Fruit fly (Drosophila melanogaster) whole organism, embryonic: ENCODE measurements around the gene CG14657.

Source experiments
- CG12219 ChIP-seq: fragments of 200-800 bp; sonication (Bioruptor generic); optimal IDR thresholded peaks from 3 replicates; lab custom pipeline; 2018; ENCODE audit warnings: missing biosample characterization, mild to moderate bottlenecking, missing genetic modification characterization
- CoRest ChIP-seq: fragments of 200-800 bp; sonication (Bioruptor generic); optimal IDR thresholded peaks from 3 replicates; lab custom pipeline; 2018; ENCODE audit warnings: missing biosample characterization, mild to moderate bottlenecking, missing genetic modification characterization, moderate library complexity
- Elba2 ChIP-seq: fragments of 200-800 bp; sonication (Bioruptor generic); optimal IDR thresholded peaks from 3 replicates; lab custom pipeline; 2016; ENCODE audit warnings: missing biosample characterization, missing genetic modification characterization
- GATAe ChIP-seq: fragments of 200-800 bp; sonication (Bioruptor generic); conservative IDR thresholded peaks from 2 replicates; pipeline ENCODE4 v1.3.6; 2022; ENCODE audit warnings: missing biosample characterization, missing genetic modification characterization
- HLH54F ChIP-seq: fragments of 200-800 bp; sonication (Bioruptor generic); optimal IDR thresholded peaks from 3 replicates; lab custom pipeline; 2016; ENCODE audit warnings: missing biosample characterization, missing genetic modification characterization
- Lim3 ChIP-seq: fragments of 200-800 bp; sonication (Bioruptor generic); IDR thresholded peaks from 2 replicates; pipeline ENCODE4 v1.3.6; 2022; ENCODE audit warnings: missing biosample characterization, missing genetic modification characterization
- Med ChIP-seq: fragments of 200-800 bp; sonication (Bioruptor generic); peaks from one replicate; lab custom pipeline; 2016; ENCODE audit warnings: missing biosample characterization, missing genetic modification characterization, mild to moderate bottlenecking, inconsistent platforms, moderate library complexity
- bcd ChIP-seq: fragments of 200-800 bp; sonication (Bioruptor generic); optimal IDR thresholded peaks from 2 replicates; lab custom pipeline; 2017; ENCODE audit warnings: missing biosample characterization, mild to moderate bottlenecking, missing genetic modification characterization
- ci ChIP-seq: fragments of 200-800 bp; sonication (Bioruptor generic); IDR thresholded peaks from 3 replicates; pipeline ENCODE4 v1.3.6; 2022; ENCODE audit warnings: missing biosample characterization, missing genetic modification characterization
- dmrt99B ChIP-seq: fragments of 200-800 bp; sonication (Bioruptor generic); optimal IDR thresholded peaks from 2 replicates; lab custom pipeline; 2018; ENCODE audit warnings: missing biosample characterization, mild to moderate bottlenecking, missing genetic modification characterization, moderate library complexity
- sob ChIP-seq: fragments of 200-800 bp; sonication (Bioruptor generic); IDR thresholded peaks from 2 replicates; pipeline ENCODE4 v1.3.6; 2022; ENCODE audit warnings: missing biosample characterization, missing genetic modification characterization
- tgo ChIP-seq: fragments of 200-800 bp; sonication (Bioruptor generic); IDR thresholded peaks from 3 replicates; pipeline ENCODE4 v1.3.6; 2022; ENCODE audit warnings: missing biosample characterization, missing genetic modification characterization
- unpg ChIP-seq: fragments of 200-800 bp; sonication (Bioruptor generic); optimal IDR thresholded peaks from 3 replicates; lab custom pipeline; 2018; ENCODE audit warnings: missing biosample characterization, mild to moderate bottlenecking, missing genetic modification characterization, moderate library complexity

DNA sequence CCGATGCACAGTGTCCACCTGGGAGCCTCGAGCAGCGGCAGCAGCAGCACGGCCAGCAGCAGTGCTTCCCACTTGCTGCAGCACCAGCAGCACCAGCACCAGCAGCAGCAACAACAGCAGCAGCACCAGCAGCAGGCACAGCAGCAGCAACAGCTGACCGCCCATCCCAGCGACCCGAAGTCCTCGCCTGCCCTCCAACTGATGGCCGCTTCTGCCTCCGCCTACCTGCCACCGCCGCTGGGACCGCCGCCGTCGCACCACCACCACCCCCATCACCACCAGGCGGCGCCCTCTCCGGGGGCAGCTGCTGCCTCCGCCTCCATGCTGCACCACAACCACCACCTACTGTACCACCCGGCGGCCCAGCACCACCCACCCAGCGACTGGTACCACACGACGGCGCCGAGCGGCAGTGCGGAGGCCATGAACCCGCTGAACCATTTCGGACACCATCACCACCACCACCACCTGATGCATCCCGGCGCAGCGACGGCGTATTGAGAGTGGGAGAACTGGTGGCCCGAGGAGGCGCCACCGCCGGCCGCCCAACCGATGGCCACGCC lies 47.5 kb upstream of the CG14657 start:
- no peak for TF ChIP-seq Lim3 (GFP tag; lab: Robert Waterston, UW)
- no peak for TF ChIP-seq CoRest (tag; lab: Kevin White, UChicago)
- TF ChIP-seq bcd (GFP tag; lab: Kevin White, UChicago): no peak
- TF ChIP-seq sob (GFP tag; lab: Robert Waterston, UW): no peak
- no peak for TF ChIP-seq Med (GFP tag; lab: Kevin White, UChicago)
- TF ChIP-seq Elba2 (GFP tag; lab: Kevin White, UChicago): no peak
- no peak for TF ChIP-seq unpg
- no peak for TF ChIP-seq GATAe (GFP tag; lab: Robert Waterston, UW)
- TF ChIP-seq dmrt99B (tag; lab: Kevin White, UChicago): no peak
- TF ChIP-seq HLH54F (GFP tag; lab: Kevin White, UChicago): no peak
- TF ChIP-seq ci (GFP tag; lab: Robert Waterston, UW): no peak
- TF ChIP-seq CG12219 (GFP tag; lab: Kevin White, UChicago): no peak
- TF ChIP-seq tgo: no peak
